Fruit fly (Drosophila melanogaster) whole organism, prepupa: ENCODE measurements around the gene Sirt6.

Experiments
- Blimp-1 ChIP-seq: fragments of 200-800 bp; sonication (Bioruptor generic); optimal IDR thresholded peaks from 3 replicates; lab custom pipeline; 2017; ENCODE audit warnings: missing biosample characterization, missing genetic modification characterization, mild to moderate bottlenecking, moderate library complexity, missing genetic modification reagents
- CG10631 ChIP-seq: fragments of 200-800 bp; sonication (Bioruptor generic); optimal IDR thresholded peaks from 2 replicates; lab custom pipeline; 2016; ENCODE audit warnings: missing biosample characterization, missing genetic modification characterization
- CG10669 ChIP-seq: fragments of 200-800 bp; sonication (Bioruptor generic); optimal IDR thresholded peaks from 3 replicates; lab custom pipeline; 2018; ENCODE audit warnings: missing biosample characterization, mild to moderate bottlenecking, missing genetic modification characterization, moderate library complexity
- CG11294 ChIP-seq: fragments of 200-800 bp; sonication (Bioruptor generic); IDR thresholded peaks from 2 replicates; pipeline ENCODE4 v1.3.6; 2022; ENCODE audit warnings: missing biosample characterization, missing genetic modification characterization
- CG11902 ChIP-seq: fragments of 200-800 bp; sonication (Bioruptor generic); optimal IDR thresholded peaks from 3 replicates; lab custom pipeline; 2016; ENCODE audit warnings: missing biosample characterization, missing genetic modification characterization
- CG1621 ChIP-seq: fragments of 200-800 bp; sonication (Bioruptor generic); optimal IDR thresholded peaks from 3 replicates; lab custom pipeline; 2018; ENCODE audit warnings: missing biosample characterization, mild to moderate bottlenecking, missing genetic modification characterization
- CG16779 ChIP-seq: fragments of 200-800 bp; sonication (Bioruptor generic); optimal IDR thresholded peaks from 3 replicates; lab custom pipeline; 2017; ENCODE audit warnings: missing biosample characterization, mild to moderate bottlenecking, missing genetic modification characterization
- CG3032 ChIP-seq: fragments of 200-800 bp; optimal IDR thresholded peaks from 2 replicates; lab custom pipeline; 2019; ENCODE audit warnings: missing biosample characterization, mild to moderate bottlenecking, missing genetic modification characterization, moderate library complexity
- CG32006 ChIP-seq: fragments of 200-800 bp; sonication (Bioruptor generic); optimal IDR thresholded peaks from 3 replicates; lab custom pipeline; 2017; ENCODE audit warnings: missing biosample characterization, mild to moderate bottlenecking, missing genetic modification characterization
- CG34406 ChIP-seq: fragments of 200-800 bp; sonication (Bioruptor generic); optimal IDR thresholded peaks from 3 replicates; lab custom pipeline; 2016; ENCODE audit warnings: missing biosample characterization, missing genetic modification characterization
- CG4318 ChIP-seq: fragments of 200-800 bp; sonication (Bioruptor generic); optimal IDR thresholded peaks from 3 replicates; lab custom pipeline; 2017; ENCODE audit warnings: missing biosample characterization, mild to moderate bottlenecking, missing genetic modification characterization
- CG6163 ChIP-seq: fragments of 200-800 bp; sonication (Bioruptor generic); IDR thresholded peaks from 3 replicates; pipeline ENCODE4 v1.3.6; 2022; ENCODE audit warnings: missing biosample characterization, missing genetic modification characterization
- CG6276 ChIP-seq: fragments of 200-800 bp; sonication (Bioruptor generic); optimal IDR thresholded peaks from 2 replicates; lab custom pipeline; 2017; ENCODE audit warnings: missing biosample characterization, mild to moderate bottlenecking, missing genetic modification characterization
- CG6792 ChIP-seq: fragments of 200-800 bp; sonication (Bioruptor generic); optimal IDR thresholded peaks from 3 replicates; lab custom pipeline; 2016; ENCODE audit warnings: missing biosample characterization, missing genetic modification characterization
- CG6808 ChIP-seq: fragments of 200-800 bp; sonication (Bioruptor generic); optimal IDR thresholded peaks from 3 replicates; lab custom pipeline; 2017; ENCODE audit warnings: missing biosample characterization, missing genetic modification characterization, mild to moderate bottlenecking, moderate library complexity, missing genetic modification reagents
- CG6854 ChIP-seq: fragments of 200-800 bp; sonication (Bioruptor generic); optimal IDR thresholded peaks from 2 replicates; lab custom pipeline; 2017; ENCODE audit warnings: missing biosample characterization, mild to moderate bottlenecking, missing genetic modification characterization
- CG8119 ChIP-seq: fragments of 200-800 bp; sonication (Bioruptor generic); IDR thresholded peaks from 3 replicates; pipeline ENCODE4 v1.3.6; 2022; ENCODE audit warnings: missing biosample characterization, missing genetic modification characterization
- CG8319 ChIP-seq: fragments of 200-800 bp; sonication (Bioruptor generic); optimal IDR thresholded peaks from 3 replicates; lab custom pipeline; 2016; ENCODE audit warnings: missing biosample characterization, missing genetic modification characterization
- CG9139 ChIP-seq: fragments of 200-800 bp; sonication (Bioruptor generic); optimal IDR thresholded peaks from 3 replicates; lab custom pipeline; 2017; ENCODE audit warnings: missing biosample characterization, mild to moderate bottlenecking, missing genetic modification characterization
- Eip75B ChIP-seq: fragments of 200-800 bp; sonication (Bioruptor generic); optimal IDR thresholded peaks from 3 replicates; lab custom pipeline; 2016; ENCODE audit warnings: missing biosample characterization, missing genetic modification characterization
- Eip78C ChIP-seq: fragments of 200-800 bp; sonication (Bioruptor generic); peaks from one replicate; lab custom pipeline; 2016; ENCODE audit warnings: missing biosample characterization, missing genetic modification characterization
- Eip93F ChIP-seq: fragments of 200-800 bp; sonication (Bioruptor generic); optimal IDR thresholded peaks from 2 replicates; lab custom pipeline; 2016; ENCODE audit warnings: missing biosample characterization, mild to moderate bottlenecking, missing genetic modification characterization
- Ets21C ChIP-seq: fragments of 200-800 bp; sonication (Bioruptor generic); optimal IDR thresholded peaks from 3 replicates; lab custom pipeline; 2016; ENCODE audit warnings: missing biosample characterization, missing genetic modification characterization
- Ets96B ChIP-seq: fragments of 200-800 bp; optimal IDR thresholded peaks from 2 replicates; lab custom pipeline; 2019; ENCODE audit warnings: missing biosample characterization, mild to moderate bottlenecking, missing genetic modification characterization, moderate library complexity
- Gug ChIP-seq: fragments of 200-800 bp; sonication (Bioruptor generic); IDR thresholded peaks from 2 replicates; pipeline ENCODE4 v1.3.6; 2022; ENCODE audit warnings: missing biosample characterization, missing genetic modification characterization
- Hr39 ChIP-seq: fragments of 200-800 bp; sonication (Bioruptor generic); optimal IDR thresholded peaks from 2 replicates; lab custom pipeline; 2016; ENCODE audit warnings: missing biosample characterization, missing genetic modification characterization
- Hr4 ChIP-seq: fragments of 200-800 bp; sonication (Bioruptor generic); optimal IDR thresholded peaks from 3 replicates; lab custom pipeline; 2016; ENCODE audit warnings: missing biosample characterization, missing genetic modification characterization
- Lpt ChIP-seq: fragments of 200-800 bp; sonication (Bioruptor generic); optimal IDR thresholded peaks from 3 replicates; lab custom pipeline; 2016; ENCODE audit warnings: missing biosample characterization, missing genetic modification characterization
- Met ChIP-seq: fragments of 200-800 bp; sonication (Bioruptor generic); optimal IDR thresholded peaks from 3 replicates; lab custom pipeline; 2016; ENCODE audit warnings: missing biosample characterization, missing genetic modification characterization
- Smox ChIP-seq: fragments of 200-800 bp; sonication (Bioruptor generic); optimal IDR thresholded peaks from 3 replicates; lab custom pipeline; 2016; ENCODE audit warnings: missing biosample characterization, missing genetic modification characterization
- Sox102F ChIP-seq: fragments of 200-800 bp; sonication (Bioruptor generic); optimal IDR thresholded peaks from 2 replicates; lab custom pipeline; 2016; ENCODE audit warnings: missing biosample characterization, mild to moderate bottlenecking, missing genetic modification characterization
- Sox14 ChIP-seq: fragments of 200-800 bp; sonication (Bioruptor generic); optimal IDR thresholded peaks from 3 replicates; lab custom pipeline; 2016; ENCODE audit warnings: missing biosample characterization, missing genetic modification characterization
- Sox15 ChIP-seq: fragments of 200-800 bp; sonication (Bioruptor generic); optimal IDR thresholded peaks from 3 replicates; lab custom pipeline; 2016; ENCODE audit warnings: missing biosample characterization, missing genetic modification characterization
- achi ChIP-seq: fragments of 200-800 bp; sonication (Bioruptor generic); optimal IDR thresholded peaks from 3 replicates; lab custom pipeline; 2016; ENCODE audit warnings: missing biosample characterization, missing genetic modification characterization
- acj6 ChIP-seq: fragments of 200-800 bp; sonication (Bioruptor generic); optimal IDR thresholded peaks from 3 replicates; lab custom pipeline; 2016; ENCODE audit warnings: missing biosample characterization, missing genetic modification characterization
- cyc ChIP-seq: fragments of 200-800 bp; sonication (Bioruptor generic); optimal IDR thresholded peaks from 3 replicates; lab custom pipeline; 2016; ENCODE audit warnings: missing biosample characterization, missing genetic modification characterization
- dac ChIP-seq: fragments of 200-800 bp; sonication (Bioruptor generic); optimal IDR thresholded peaks from 2 replicates; lab custom pipeline; 2017; ENCODE audit warnings: missing biosample characterization, mild to moderate bottlenecking, missing genetic modification characterization
- eg ChIP-seq: fragments of 200-800 bp; sonication (Bioruptor generic); IDR thresholded peaks from 3 replicates; pipeline ENCODE4 v1.3.6; 2022; ENCODE audit warnings: missing biosample characterization, missing genetic modification characterization
- esn ChIP-seq: fragments of 200-800 bp; sonication (Bioruptor generic); optimal IDR thresholded peaks from 2 replicates; lab custom pipeline; 2016; ENCODE audit warnings: missing biosample characterization, mild to moderate bottlenecking, missing genetic modification characterization, moderate library complexity
- fd59A ChIP-seq: fragments of 200-800 bp; sonication (Bioruptor generic); optimal IDR thresholded peaks from 2 replicates; lab custom pipeline; 2017; ENCODE audit warnings: missing biosample characterization, mild to moderate bottlenecking, missing genetic modification characterization, missing genetic modification reagents
- fkh ChIP-seq: fragments of 200-800 bp; sonication (Bioruptor generic); optimal IDR thresholded peaks from 3 replicates; lab custom pipeline; 2017; ENCODE audit warnings: missing biosample characterization, mild to moderate bottlenecking, missing genetic modification characterization, moderate library complexity
- net ChIP-seq: fragments of 200-800 bp; sonication (Bioruptor generic); optimal IDR thresholded peaks from 3 replicates; lab custom pipeline; 2016; ENCODE audit warnings: missing biosample characterization, missing genetic modification characterization
- salr ChIP-seq, 2 experiments: fragments of 200-800 bp; sonication (Bioruptor generic); optimal IDR thresholded peaks; 3 replicates each; lab custom pipeline; 2016 to 2018; ENCODE audit warnings: missing biosample characterization in 2 of 2, missing genetic modification characterization in 2 of 2, mild to moderate bottlenecking in 1 of 2
- spab ChIP-seq: fragments of 200-800 bp; sonication (Bioruptor generic); optimal IDR thresholded peaks from 2 replicates; lab custom pipeline; 2017; ENCODE audit warnings: missing biosample characterization, mild to moderate bottlenecking, missing genetic modification characterization, missing genetic modification reagents
- svp ChIP-seq: fragments of 200-800 bp; sonication (Bioruptor generic); peaks from one replicate; lab custom pipeline; 2016; ENCODE audit warnings: missing biosample characterization, missing genetic modification characterization
- topi ChIP-seq: fragments of 200-800 bp; sonication (Bioruptor generic); optimal IDR thresholded peaks from 3 replicates; lab custom pipeline; 2016; ENCODE audit warnings: missing biosample characterization, missing genetic modification characterization
- vri ChIP-seq: fragments of 200-800 bp; sonication (Bioruptor generic); optimal IDR thresholded peaks from 3 replicates; lab custom pipeline; 2016; ENCODE audit warnings: missing biosample characterization, mild to moderate bottlenecking, missing genetic modification characterization

Gene Sirt6

dm6 chr3R:10268865-10269442 is 7.3 kb upstream of the Sirt6 start (continued):
- TF ChIP-seq net (GFP tag; lab: Kevin White, UChicago) (peak; percentile 53), CG4318 (GFP tag; lab: Kevin White, UChicago) (peak; percentile 62), CG10669 (GFP tag; lab: Kevin White, UChicago) (peak; percentile 61), Gug (GFP tag; lab: Robert Waterston, UW) (peak; percentile 80), CG6854 (GFP tag; lab: Kevin White, UChicago) (peak; percentile 30), svp (GFP tag; lab: Kevin White, UChicago) (peak; percentile 92), Ets96B (tag; lab: Kevin White, UChicago) (peak; percentile 52), Lpt (GFP tag; lab: Kevin White, UChicago) (peak; percentile 56), Met (peak; percentile 89), Hr4 (GFP tag; lab: Kevin White, UChicago) (peak; percentile 82), Sox14 (GFP tag; lab: Kevin White, UChicago) (peak; percentile 81), salr (GFP tag; optimal IDR thresholded peaks at IDR 0.05; lab: Kevin White, UChicago) (no peak), CG6792 (GFP tag; lab: Kevin White, UChicago) (peak; percentile 74), CG3032 (tag; lab: Kevin White, UChicago) (peak; percentile 57), Eip78C (GFP tag; lab: Kevin White, UChicago) (peak; percentile 91), Ets21C (peak; percentile 85), Eip93F (GFP tag; lab: Kevin White, UChicago) (peak; percentile 64), CG9139 (no peak), cyc (GFP tag; lab: Kevin White, UChicago) (peak; percentile 94), achi (GFP tag; lab: Kevin White, UChicago) (peak; percentile 75), CG34406 (GFP tag; lab: Kevin White, UChicago) (peak; percentile 79), CG11294 (GFP tag; lab: Robert Waterston, UW) (peak; percentile 79), fd59A (GFP tag; lab: Kevin White, UChicago) (peak; percentile 40), CG8319 (GFP tag; lab: Kevin White, UChicago) (peak; percentile 58), Eip75B (GFP tag; lab: Kevin White, UChicago) (peak; percentile 72), CG6808 (GFP tag; lab: Kevin White, UChicago) (peak; percentile 39), Blimp-1 (GFP tag; lab: Kevin White, UChicago) (peak; percentile 68), CG6163 (GFP tag; lab: Robert Waterston, UW) (peak; percentile 89), Smox (GFP tag; lab: Kevin White, UChicago) (peak; percentile 83), dac (peak; percentile 16), CG6276 (GFP tag; lab: Kevin White, UChicago) (peak; percentile 58), Sox102F (GFP tag; lab: Kevin White, UChicago) (peak; percentile 86), topi (GFP tag; lab: Kevin White, UChicago) (peak; percentile 91), vri (peak; percentile 60), eg (GFP tag; lab: Robert Waterston, UW) (peak; percentile 91), CG10631 (peak; percentile 66), Sox15 (GFP tag; lab: Kevin White, UChicago) (peak; percentile 60), CG32006 (GFP tag; lab: Kevin White, UChicago) (peak; percentile 66)
- TF ChIP-seq, all 60 proteins: peak for 56

- TF ChIP-seq dac, result peak; percentile 73
- peak; percentile 89 for TF ChIP-seq Sox102F (GFP tag; lab: Kevin White, UChicago)
- TF ChIP-seq esn, result peak; percentile 94
- TF ChIP-seq net (GFP tag; lab: Kevin White, UChicago), result peak; percentile 85
- TF ChIP-seq acj6, result peak; percentile 84
- peak; percentile 94 for TF ChIP-seq cyc (GFP tag; lab: Kevin White, UChicago)
- TF ChIP-seq CG11902, result peak; percentile 83
- peak; percentile 83 for TF ChIP-seq Eip75B (GFP tag; lab: Kevin White, UChicago)
- peak; percentile 93 for TF ChIP-seq CG32006 (GFP tag; lab: Kevin White, UChicago)
- TF ChIP-seq Hr39 (GFP tag; lab: Kevin White, UChicago), result peak; percentile 95
- TF ChIP-seq CG34406 (GFP tag; lab: Kevin White, UChicago), result peak; percentile 81
- TF ChIP-seq CG9139, result no peak
- TF ChIP-seq CG16779 (tag; lab: Kevin White, UChicago), result peak; percentile 71
- peak; percentile 30 for TF ChIP-seq CG6808 (GFP tag; lab: Kevin White, UChicago)
- no peak for TF ChIP-seq CG1621 (tag; lab: Kevin White, UChicago)
- TF ChIP-seq achi (GFP tag; lab: Kevin White, UChicago), result peak; percentile 78
- peak; percentile 87 for TF ChIP-seq CG4318 (GFP tag; lab: Kevin White, UChicago)
- TF ChIP-seq spab (GFP tag; lab: Kevin White, UChicago), result peak; percentile 7
- peak; percentile 73 for TF ChIP-seq fkh (GFP tag; lab: Kevin White, UChicago)
- peak; percentile 97 for TF ChIP-seq svp (GFP tag; lab: Kevin White, UChicago)
- TF ChIP-seq Eip93F (GFP tag; lab: Kevin White, UChicago), result peak; percentile 50
- peak; percentile 92 for TF ChIP-seq CG8119 (GFP tag; lab: Robert Waterston, UW)
Measured at dm6 chr3R:10268101-10268864, 6.6 kb upstream of the Sirt6 start.
